Worm (Caenorhabditis elegans) whole organism, L4 larva: ENCODE measurements around the gene F56H9.9.

Experiments
- D1046.2 ChIP-seq: fragments of 200-800 bp; sonication (Bioruptor generic); IDR thresholded peaks from 2 replicates; pipeline ENCODE4 v1.3.6; 2022; ENCODE audit warnings: missing genetic modification characterization, missing compliant biosample characterization
- F37D6.2 ChIP-seq: sonication (generic microtip); optimal IDR thresholded peaks from 2 replicates; lab custom pipeline; 2016; ENCODE audit warnings: mild to moderate bottlenecking, missing genetic modification characterization, missing compliant biosample characterization
- F49E8.2 ChIP-seq: sonication (generic microtip); optimal IDR thresholded peaks from 2 replicates; lab custom pipeline; 2016; ENCODE audit warnings: missing compliant biosample characterization, mild to moderate bottlenecking, missing genetic modification characterization, borderline replicate concordance
- Y48G9A.11 ChIP-seq: fragments of 200-800 bp; sonication (Bioruptor generic); IDR thresholded peaks from 2 replicates; pipeline ENCODE4 v1.3.6; 2022; ENCODE audit warnings: missing genetic modification reagents, missing genetic modification characterization, missing compliant biosample characterization
- Y5F2A.4 ChIP-seq: fragments of 200-800 bp; sonication (Bioruptor generic); optimal IDR thresholded peaks from 2 replicates; lab custom pipeline; 2018; ENCODE audit warnings: mild to moderate bottlenecking, missing genetic modification characterization, missing compliant biosample characterization
- Y75B8A.6 ChIP-seq: fragments of 200-800 bp; sonication (Bioruptor generic); IDR thresholded peaks from 2 replicates; pipeline ENCODE4 v1.3.6; 2022; ENCODE audit warnings: missing genetic modification reagents, missing genetic modification characterization, missing compliant biosample characterization
- ZK337.2 ChIP-seq: fragments of 200-800 bp; sonication (Bioruptor generic); IDR thresholded peaks from 2 replicates; pipeline ENCODE4 v1.3.6; 2022; ENCODE audit warnings: missing genetic modification reagents, missing genetic modification characterization, missing compliant biosample characterization
- ceh-32 ChIP-seq: sonication (generic microtip); optimal IDR thresholded peaks from 2 replicates; lab custom pipeline; 2016; ENCODE audit warnings: mild to moderate bottlenecking, missing genetic modification characterization, missing compliant biosample characterization; ENCODE audit not compliant: poor library complexity
- ceh-44 ChIP-seq: fragments of 200-800 bp; sonication (Bioruptor generic); IDR thresholded peaks from 2 replicates; pipeline ENCODE4 v1.3.6; 2022; ENCODE audit warnings: missing genetic modification reagents, missing genetic modification characterization, missing compliant biosample characterization
- ceh-82 ChIP-seq: sonication (generic microtip); optimal IDR thresholded peaks from 2 replicates; lab custom pipeline; 2017; ENCODE audit warnings: missing biosample characterization, missing genetic modification characterization
- ctbp-1 ChIP-seq: fragments of 200-800 bp; sonication (Bioruptor generic); IDR thresholded peaks from 2 replicates; pipeline ENCODE4 v1.3.6; 2022; ENCODE audit warnings: missing genetic modification reagents, missing genetic modification characterization, missing compliant biosample characterization
- daf-16 ChIP-seq, 3 experiments: sonication (generic microtip); optimal IDR thresholded peaks; 2 replicates each; lab custom pipeline; 2016 to 2017; ENCODE audit warnings: missing genetic modification characterization in 3 of 3, missing genetic modification reagents in 3 of 3, mild to moderate bottlenecking in 2 of 3, missing compliant biosample characterization in 2 of 3, missing biosample characterization in 1 of 3, moderate library complexity in 1 of 3
- dmd-6 ChIP-seq: fragments of 200-800 bp; sonication (Bioruptor generic); IDR thresholded peaks from 2 replicates; pipeline ENCODE4 v1.3.6; 2022; ENCODE audit warnings: missing genetic modification reagents, missing genetic modification characterization, missing compliant biosample characterization
- duxl-1 ChIP-seq: sonication (generic microtip); optimal IDR thresholded peaks from 2 replicates; lab custom pipeline; 2016; ENCODE audit warnings: mild to moderate bottlenecking, missing genetic modification characterization, moderate library complexity, missing compliant biosample characterization; ENCODE audit not compliant: poor library complexity
- egl-27 ChIP-seq: sonication (generic microtip); optimal IDR thresholded peaks from 3 replicates; lab custom pipeline; 2017; ENCODE audit warnings: missing biosample characterization, missing genetic modification reagents, missing genetic modification characterization
- fkh-10 ChIP-seq: fragments of 150-350 bp; optimal IDR thresholded peaks from 2 replicates; lab custom pipeline; 2014; ENCODE audit warnings: missing biosample characterization, missing genetic modification reagents, missing genetic modification characterization
- hif-1 ChIP-seq, 2 experiments: sonication (generic microtip); optimal IDR thresholded peaks; 2 replicates each; lab custom pipeline; 2016 to 2017; ENCODE audit warnings: missing compliant biosample characterization in 2 of 2, missing genetic modification characterization in 2 of 2, missing genetic modification reagents in 2 of 2, missing genotype in 2 of 2, mild to moderate bottlenecking in 1 of 2
- hlh-11 ChIP-seq: fragments of 200-800 bp; sonication (Bioruptor generic); optimal IDR thresholded peaks from 2 replicates; lab custom pipeline; 2018; ENCODE audit warnings: mild to moderate bottlenecking, missing genetic modification characterization, missing compliant biosample characterization
- hlh-30 ChIP-seq: sonication (generic microtip); optimal IDR thresholded peaks from 2 replicates; lab custom pipeline; 2017; ENCODE audit warnings: antibody characterized with exemption, mild to moderate bottlenecking, missing genetic modification characterization, missing compliant biosample characterization; ENCODE audit not compliant: insufficient read depth
- lin-13 ChIP-seq: fragments of 150-350 bp; optimal IDR thresholded peaks from 2 replicates; lab custom pipeline; 2014; ENCODE audit warnings: missing biosample characterization, missing genetic modification reagents, missing genetic modification characterization
- lin-39 ChIP-seq: fragments of 150-350 bp; optimal IDR thresholded peaks from 2 replicates; lab custom pipeline; 2014; ENCODE audit warnings: missing biosample characterization, missing genetic modification reagents, missing genetic modification characterization
- madf-5 ChIP-seq, 2 experiments: fragments of 200-800 bp; sonication (Bioruptor generic); IDR thresholded peaks; 2 replicates each; pipeline ENCODE4 v1.3.6; 2022; ENCODE audit warnings: missing compliant biosample characterization in 2 of 2, missing genetic modification characterization in 2 of 2
- madf-9 ChIP-seq: fragments of 200-800 bp; sonication (Bioruptor generic); conservative IDR thresholded peaks from 2 replicates; pipeline ENCODE4 v1.3.6; 2022; ENCODE audit warnings: missing genetic modification reagents, missing genetic modification characterization, missing compliant biosample characterization
- mdt-29 ChIP-seq: fragments of 200-800 bp; sonication (Bioruptor generic); IDR thresholded peaks from 2 replicates; pipeline ENCODE4 v1.3.6; 2022; ENCODE audit warnings: missing genetic modification reagents, missing genetic modification characterization, missing compliant biosample characterization
- mep-1 ChIP-seq: fragments of 150-350 bp; sonication (generic microtip); optimal IDR thresholded peaks from 3 replicates; lab custom pipeline; 2014; ENCODE audit warnings: missing biosample characterization, missing genetic modification characterization
- mxl-2 ChIP-seq: fragments of 200-800 bp; sonication (Bioruptor generic); conservative IDR thresholded peaks from 2 replicates; pipeline ENCODE4 v1.3.6; 2022; ENCODE audit warnings: missing genetic modification reagents, missing genetic modification characterization, missing compliant biosample characterization
- mxl-3 ChIP-seq: fragments of 200-800 bp; sonication (Bioruptor generic); optimal IDR thresholded peaks from 2 replicates; lab custom pipeline; 2018; ENCODE audit warnings: mild to moderate bottlenecking, missing genetic modification characterization, missing compliant biosample characterization
- nhr-10 ChIP-seq: fragments of 150-350 bp; optimal IDR thresholded peaks from 2 replicates; lab custom pipeline; 2014; ENCODE audit warnings: missing biosample characterization, missing genetic modification characterization
- nhr-11 ChIP-seq: fragments of 150-350 bp; optimal IDR thresholded peaks from 2 replicates; lab custom pipeline; 2014; ENCODE audit warnings: missing biosample characterization, missing genetic modification characterization
- nhr-237 ChIP-seq: sonication (generic microtip); optimal IDR thresholded peaks from 2 replicates; lab custom pipeline; 2017; ENCODE audit warnings: missing biosample characterization, missing genetic modification characterization
- nhr-28 ChIP-seq: fragments of 150-350 bp; optimal IDR thresholded peaks from 2 replicates; lab custom pipeline; 2014; ENCODE audit warnings: missing biosample characterization, missing genetic modification characterization
- nhr-42 ChIP-seq: fragments of 200-800 bp; sonication (Bioruptor generic); IDR thresholded peaks from 2 replicates; pipeline ENCODE4 v1.3.6; 2022; ENCODE audit warnings: missing genetic modification characterization, missing compliant biosample characterization
- nhr-6 ChIP-seq: fragments of 150-350 bp; optimal IDR thresholded peaks from 2 replicates; lab custom pipeline; 2014; ENCODE audit warnings: missing biosample characterization, missing genetic modification characterization
- pha-4 ChIP-seq, 2 experiments: fragments of 150-350 bp in 1 of 2; fragments of 200-800 bp in 1 of 2; sonication (Bioruptor generic) in 1 of 2; IDR thresholded peaks in 1 of 2; optimal IDR thresholded peaks in 1 of 2; 2 replicates each; pipeline versions ENCODE4 v1.3.6 to Lab custom; 2014 to 2022; ENCODE audit warnings: missing genetic modification characterization in 2 of 2, missing genetic modification reagents in 2 of 2, missing biosample characterization in 1 of 2, missing compliant biosample characterization in 1 of 2
- php-3 ChIP-seq: fragments of 200-800 bp; sonication (Bioruptor generic); IDR thresholded peaks from 2 replicates; pipeline ENCODE4 v1.3.6; 2022; ENCODE audit warnings: missing genetic modification reagents, missing genetic modification characterization, missing compliant biosample characterization
- pqm-1 ChIP-seq: sonication (generic microtip); optimal IDR thresholded peaks from 2 replicates; lab custom pipeline; 2017; ENCODE audit warnings: missing biosample characterization, missing genetic modification characterization
- rbr-2 ChIP-seq: sonication (generic microtip); optimal IDR thresholded peaks from 2 replicates; lab custom pipeline; 2016; ENCODE audit warnings: missing genotype, missing genetic modification characterization, missing compliant biosample characterization
- skn-1 ChIP-seq: fragments of 150-350 bp; optimal IDR thresholded peaks from 2 replicates; lab custom pipeline; 2014; ENCODE audit warnings: missing biosample characterization, missing genetic modification characterization
- snpc-1.2 ChIP-seq: fragments of 200-800 bp; sonication (Bioruptor generic); IDR thresholded peaks from 2 replicates; pipeline ENCODE4 v1.3.6; 2022; ENCODE audit warnings: missing genetic modification reagents, missing genetic modification characterization, missing compliant biosample characterization
- tra-1 ChIP-seq: fragments of 200-800 bp; sonication (Bioruptor generic); IDR thresholded peaks from 2 replicates; pipeline ENCODE4 v1.3.6; 2022; ENCODE audit warnings: missing genetic modification reagents, missing genetic modification characterization, missing compliant biosample characterization
- zag-1 ChIP-seq: fragments of 150-350 bp; optimal IDR thresholded peaks from 2 replicates; lab custom pipeline; 2014; ENCODE audit warnings: missing biosample characterization, missing genetic modification characterization
- zip-11 ChIP-seq: fragments of 200-800 bp; sonication (Bioruptor generic); IDR thresholded peaks from 2 replicates; pipeline ENCODE4 v1.3.6; 2022; ENCODE audit warnings: missing genetic modification characterization, missing compliant biosample characterization
- ztf-11 ChIP-seq: fragments of 150-350 bp; optimal IDR thresholded peaks from 2 replicates; lab custom pipeline; 2014; ENCODE audit warnings: missing biosample characterization, missing genetic modification characterization

F56H9.9 gene

ce11 chrV:12644500-12644899, 20.2 kb upstream of the F56H9.9 start, which contains the start of gene F56H9.8:
TSS of gene F56H9.8 (plus strand) at chrV:12644800.
- TF ChIP-seq nhr-11 (tag; lab: Kevin White, UChicago) (no peak), ZK337.2 (GFP tag; lab: Robert Waterston, UW) (no peak), F49E8.2 (tag; lab: Kevin White, UChicago) (no peak), hlh-11 (tag; lab: Kevin White, UChicago) (no peak), F37D6.2 (tag; lab: Kevin White, UChicago) (no peak), Y5F2A.4 (no peak), mxl-2 (GFP tag; lab: Robert Waterston, UW) (no peak), nhr-42 (GFP tag; lab: Robert Waterston, UW) (no peak), ztf-11 (no peak)

- TF ChIP-seq pha-4 (GFP tag; IDR thresholded peaks at IDR 0.05; lab: Robert Waterston, UW) (no peak), pha-4 (tag; optimal IDR thresholded peaks at IDR 0.05; lab: Kevin White, UChicago) (no peak), ctbp-1 (GFP tag; lab: Robert Waterston, UW) (no peak), mep-1 (tag; lab: Kevin White, UChicago) (no peak), daf-16 (GFP tag; optimal IDR thresholded peaks at IDR 0.05; lab: Kevin White, UChicago) (no peak), daf-16 (tag; optimal IDR thresholded peaks at IDR 0.05; lab: Kevin White, UChicago) (no peak), snpc-1.2 (GFP tag; lab: Robert Waterston, UW) (no peak), nhr-11 (tag; lab: Kevin White, UChicago) (no peak), lin-13 (GFP tag; lab: Kevin White, UChicago) (no peak), rbr-2 (tag; lab: Kevin White, UChicago) (no peak), madf-9 (no peak), mxl-2 (GFP tag; lab: Robert Waterston, UW) (no peak), Y75B8A.6 (GFP tag; lab: Robert Waterston, UW) (no peak), pqm-1 (tag; lab: Kevin White, UChicago) (no peak), skn-1 (tag; lab: Kevin White, UChicago) (no peak), Y48G9A.11 (no peak), dmd-6 (GFP tag; lab: Robert Waterston, UW) (no peak), tra-1 (GFP tag; lab: Robert Waterston, UW) (no peak)
These were observed 16.1 kb upstream of the F56H9.9 start, which contains the start of gene gpa-8 for ce11 chrV:12640384-12640783. TSS of gene gpa-8 (minus strand) at chrV:12640484.

ce11 chrV:12637764-12638502, 13.7 kb upstream of the F56H9.9 start:
- TF ChIP-seq nhr-10 (tag; lab: Kevin White, UChicago) (no peak), pha-4 (GFP tag; IDR thresholded peaks at IDR 0.05; lab: Robert Waterston, UW) (no peak), pha-4 (tag; optimal IDR thresholded peaks at IDR 0.05; lab: Kevin White, UChicago) (no peak), tra-1 (GFP tag; lab: Robert Waterston, UW) (0 out of 2 replicates have a peak, but pooled peaks have one; percentile 50), hlh-11 (tag; lab: Kevin White, UChicago) (peak; percentile 74), duxl-1 (no peak), nhr-6 (tag; lab: Kevin White, UChicago) (peak; percentile 71), egl-27 (tag; lab: Kevin White, UChicago) (no peak), nhr-237 (tag; lab: Kevin White, UChicago) (no peak), nhr-28 (tag; lab: Kevin White, UChicago) (peak; percentile 30), lin-39 (tag; lab: Kevin White, UChicago) (no peak), skn-1 (tag; lab: Kevin White, UChicago) (no peak), mxl-3 (GFP tag; lab: Kevin White, UChicago) (peak; percentile 32), ceh-32 (no peak), php-3 (GFP tag; lab: Robert Waterston, UW) (peak; percentile 56; the same call in 1 of the 2 replicates), hif-1 (tag; optimal IDR thresholded peaks at IDR 0.05; lab: Kevin White, UChicago) (no peak), madf-5 (GFP tag; IDR thresholded peaks at IDR 0.05; lab: Robert Waterston, UW) (no peak), fkh-10 (GFP tag; lab: Kevin White, UChicago) (no peak), dmd-6 (GFP tag; lab: Robert Waterston, UW) (peak; percentile 50), mdt-29 (no peak), zip-11 (no peak), D1046.2 (no peak), ceh-44 (no peak), pqm-1 (tag; lab: Kevin White, UChicago) (peak; percentile 83), hlh-30 (tag; lab: Kevin White, UChicago) (peak; percentile 70), zag-1 (tag; lab: Kevin White, UChicago) (no peak), daf-16 (GFP tag; optimal IDR thresholded peaks at IDR 0.05; lab: Kevin White, UChicago) (peak in 1 of 2 experiments; percentile 61), daf-16 (tag; optimal IDR thresholded peaks at IDR 0.05; lab: Kevin White, UChicago) (peak; percentile 91), ceh-82 (tag; lab: Kevin White, UChicago) (no peak)
